Fruit fly (Drosophila melanogaster): Measurements from ENCODE around the gene Tsp3A.

The Tsp3A gene

DNA sequence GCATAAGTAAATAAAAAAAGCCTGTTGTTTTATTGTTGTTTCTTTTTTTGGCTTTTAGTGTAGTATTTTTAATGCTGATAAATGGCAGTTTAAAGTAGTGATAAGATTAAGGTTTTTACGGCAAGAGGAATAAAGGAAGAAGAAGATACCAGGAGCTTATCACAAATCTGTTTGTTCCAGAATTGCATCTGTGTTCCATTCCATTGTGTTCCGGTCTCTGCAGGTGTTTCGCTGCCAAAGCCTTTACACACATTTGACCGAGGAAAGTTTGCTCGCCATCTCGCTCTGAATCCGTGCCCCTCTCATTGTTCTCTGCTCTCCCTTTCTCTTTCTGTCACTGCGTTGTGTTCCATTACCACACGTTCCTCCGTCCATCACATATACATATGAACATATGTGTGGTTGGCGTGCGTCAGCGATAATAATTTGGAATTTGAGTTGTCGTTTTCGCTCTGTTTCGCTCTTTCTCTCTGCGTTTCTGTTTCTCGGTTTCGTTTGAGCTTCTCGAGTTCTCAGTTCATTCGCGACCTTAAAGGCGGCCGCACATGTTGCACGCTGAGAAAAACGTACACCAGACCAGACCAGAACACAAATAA, 38.8 kb upstream of the Tsp3A start (continued):
- no peak for TF ChIP-seq CG4328 (GFP tag; optimal IDR thresholded peaks at IDR 0.05)
- TF ChIP-seq NK7.1 (GFP tag; optimal IDR thresholded peaks at IDR 0.05): no peak
- TF ChIP-seq CG34224 (GFP tag; IDR thresholded peaks at IDR 0.05; ENCODE audit: partially characterized antibody): peak; percentile 42; the same call in 1 of the 3 replicates
- peak; percentile 71 for TF ChIP-seq nom (GFP tag; optimal IDR thresholded peaks at IDR 0.05)
- no peak for TF ChIP-seq prd (optimal IDR thresholded peaks at IDR 0.05)
- TF ChIP-seq prd (GFP tag; IDR thresholded peaks at IDR 0.05): no peak
- no peak for TF ChIP-seq CG7357 (GFP tag; IDR thresholded peaks at IDR 0.05)
- TF ChIP-seq gcm2 (GFP tag; optimal IDR thresholded peaks at IDR 0.05): no peak
- TF ChIP-seq CG1832 (GFP tag; optimal IDR thresholded peaks at IDR 0.05): peak; percentile 58
- no peak for TF ChIP-seq TFAM (GFP tag; optimal IDR thresholded peaks at IDR 0.05)
- no peak for TF ChIP-seq disco-r (GFP tag; optimal IDR thresholded peaks at IDR 0.05)
- TF ChIP-seq Ets65A (GFP tag): no peak
- peak; percentile 21 for TF ChIP-seq CG12071 (GFP tag; optimal IDR thresholded peaks at IDR 0.05)
- TF ChIP-seq Spps (tag; optimal IDR thresholded peaks at IDR 0.05): no peak
- no peak for TF ChIP-seq CG14667 (GFP tag; IDR thresholded peaks at IDR 0.05)
- TF ChIP-seq Taf1 (GFP tag; IDR thresholded peaks at IDR 0.05): no peak
- TF ChIP-seq CG10274 (GFP tag; optimal IDR thresholded peaks at IDR 0.05): no peak
- TF ChIP-seq CG4360 (GFP tag; IDR thresholded peaks at IDR 0.05): no peak
- TF ChIP-seq mld (GFP tag; IDR thresholded peaks at IDR 0.05; ENCODE audit: partially characterized antibody): no peak
- no peak for TF ChIP-seq CG17568 (GFP tag; optimal IDR thresholded peaks at IDR 0.05)
- no peak for TF ChIP-seq CG2129 (GFP tag; IDR thresholded peaks at IDR 0.05; ENCODE audit: partially characterized antibody)
- TF ChIP-seq CG30431 (GFP tag; optimal IDR thresholded peaks at IDR 0.05): no peak
- TF ChIP-seq caup (GFP tag; optimal IDR thresholded peaks at IDR 0.05; ENCODE audit: severe bottlenecking): no peak
- TF ChIP-seq CG4282 (GFP tag; optimal IDR thresholded peaks at IDR 0.05): no peak
- TF ChIP-seq CG18011 (GFP tag; optimal IDR thresholded peaks at IDR 0.05): no peak
- TF ChIP-seq Elba2 (GFP tag; optimal IDR thresholded peaks at IDR 0.05): no peak
- no peak for TF ChIP-seq eyg (GFP tag; optimal IDR thresholded peaks at IDR 0.05)
- TF ChIP-seq B-H1 (GFP tag; IDR thresholded peaks at IDR 0.05): no peak
- TF ChIP-seq CG10543 (GFP tag; optimal IDR thresholded peaks at IDR 0.05): no peak
- TF ChIP-seq sima (GFP tag; optimal IDR thresholded peaks at IDR 0.05): no peak
- TF ChIP-seq her (GFP tag; optimal IDR thresholded peaks at IDR 0.05): no peak
- no peak for TF ChIP-seq CG42726 (GFP tag; IDR thresholded peaks at IDR 0.05; ENCODE audit: partially characterized antibody)
- TF ChIP-seq shn (GFP tag; optimal IDR thresholded peaks at IDR 0.05): no peak
- no peak for TF ChIP-seq lola (GFP tag; optimal IDR thresholded peaks at IDR 0.05)
- TF ChIP-seq ATbp (GFP tag; optimal IDR thresholded peaks at IDR 0.05): no peak
- peak; percentile 38 for TF ChIP-seq PHDP (tag; optimal IDR thresholded peaks at IDR 0.05)
- TF ChIP-seq bigmax (GFP tag; optimal IDR thresholded peaks at IDR 0.05): no peak
- TF ChIP-seq dpn (GFP tag; optimal IDR thresholded peaks at IDR 0.05): no peak
- no peak for TF ChIP-seq corto (GFP tag; optimal IDR thresholded peaks at IDR 0.05)
- TF ChIP-seq cg (GFP tag; optimal IDR thresholded peaks at IDR 0.05): peak; percentile 79
- no peak for TF ChIP-seq CG11247 (GFP tag; IDR thresholded peaks at IDR 0.05)
- no peak for TF ChIP-seq CG17912 (GFP tag; optimal IDR thresholded peaks at IDR 0.05)
- no peak for TF ChIP-seq CG17829 (tag; optimal IDR thresholded peaks at IDR 0.05)
- TF ChIP-seq fd96Cb (tag; optimal IDR thresholded peaks at IDR 0.05): no peak
- TF ChIP-seq CG10431 (GFP tag; optimal IDR thresholded peaks at IDR 0.05): no peak
- no peak for TF ChIP-seq CG6254 (GFP tag; optimal IDR thresholded peaks at IDR 0.05)
- TF ChIP-seq ci (GFP tag; IDR thresholded peaks at IDR 0.05): peak; percentile 60; the same call in 1 of the 3 replicates
- no peak for TF ChIP-seq CG4424 (GFP tag; optimal IDR thresholded peaks at IDR 0.05)
- TF ChIP-seq CG11560 (tag; IDR thresholded peaks at IDR 0.05): no peak
- peak; percentile 9 for TF ChIP-seq CG6813 (GFP tag; optimal IDR thresholded peaks at IDR 0.05)
